Worm (Caenorhabditis elegans) whole organism, L3 larva: ENCODE data around the gene F11C1.4.

ENCODE experiments used
- ZK546.5 ChIP-seq: sonication (generic microtip); optimal IDR thresholded peaks from 2 replicates; lab custom pipeline; 2017; ENCODE audit warnings: missing biosample characterization, missing genetic modification characterization
- ceh-16 ChIP-seq: sonication (generic microtip); optimal IDR thresholded peaks from 2 replicates; lab custom pipeline; 2017; ENCODE audit warnings: missing biosample characterization, missing genetic modification characterization
- ceh-82 ChIP-seq: fragments of 150-350 bp; optimal IDR thresholded peaks from 2 replicates; lab custom pipeline; 2014; ENCODE audit warnings: missing biosample characterization, missing genetic modification characterization
- daf-12 ChIP-seq: fragments of 150-350 bp; optimal IDR thresholded peaks from 2 replicates; lab custom pipeline; 2014; ENCODE audit warnings: missing biosample characterization, missing genetic modification reagents, missing genetic modification characterization
- egl-27 ChIP-seq: sonication (generic microtip); optimal IDR thresholded peaks from 4 replicates; lab custom pipeline; 2017; ENCODE audit warnings: missing biosample characterization, missing genetic modification reagents, missing genetic modification characterization
- egl-5 ChIP-seq: fragments of 150-350 bp; optimal IDR thresholded peaks from 2 replicates; lab custom pipeline; 2017; ENCODE audit warnings: missing biosample characterization, missing genetic modification reagents, missing genetic modification characterization, inconsistent platforms
- elt-2 ChIP-seq: sonication (generic microtip); optimal IDR thresholded peaks from 2 replicates; lab custom pipeline; 2016; ENCODE audit warnings: missing genetic modification reagents, mild to moderate bottlenecking, missing genetic modification characterization, missing compliant biosample characterization
- eor-1 ChIP-seq, 2 experiments: fragments of 150-350 bp; optimal IDR thresholded peaks; 2 replicates each; lab custom pipeline; 2014 to 2018; ENCODE audit warnings: missing biosample characterization in 2 of 2, missing genetic modification characterization in 2 of 2
- fkh-10 ChIP-seq: sonication (generic microtip); optimal IDR thresholded peaks from 2 replicates; lab custom pipeline; 2017; ENCODE audit warnings: missing biosample characterization, missing genetic modification reagents, missing genetic modification characterization
- fos-1 ChIP-seq: fragments of 150-350 bp; optimal IDR thresholded peaks from 2 replicates; lab custom pipeline; 2014; ENCODE audit warnings: missing biosample characterization, missing genetic modification characterization
- jun-1 ChIP-seq: fragments of 150-350 bp; optimal IDR thresholded peaks from 2 replicates; lab custom pipeline; 2014; ENCODE audit warnings: missing biosample characterization, missing genetic modification reagents, missing genetic modification characterization
- lin-15B ChIP-seq: fragments of 150-350 bp; optimal IDR thresholded peaks from 2 replicates; lab custom pipeline; 2014; ENCODE audit warnings: missing biosample characterization, missing genetic modification characterization
- lin-39 ChIP-seq: fragments of 150-350 bp; optimal IDR thresholded peaks from 2 replicates; lab custom pipeline; 2018; ENCODE audit warnings: missing biosample characterization, missing genetic modification reagents, missing genetic modification characterization
- mml-1 ChIP-seq: fragments of 150-350 bp; sonication (generic microtip); optimal IDR thresholded peaks from 3 replicates; lab custom pipeline; 2014; ENCODE audit warnings: missing biosample characterization, missing genetic modification characterization
- nfya-1 ChIP-seq: sonication (generic microtip); optimal IDR thresholded peaks from 2 replicates; lab custom pipeline; 2017; ENCODE audit warnings: missing genetic modification characterization, mild to moderate bottlenecking, missing compliant biosample characterization, antibody characterized with exemption, moderate library complexity; ENCODE audit not compliant: insufficient read depth
- nhr-23 ChIP-seq: fragments of 150-350 bp; optimal IDR thresholded peaks from 2 replicates; lab custom pipeline; 2014; ENCODE audit warnings: missing biosample characterization, missing genetic modification reagents, missing genetic modification characterization
- nhr-237 ChIP-seq: fragments of 150-350 bp; optimal IDR thresholded peaks from 2 replicates; lab custom pipeline; 2014; ENCODE audit warnings: missing biosample characterization, missing genetic modification characterization
- nhr-28 ChIP-seq: fragments of 150-350 bp; optimal IDR thresholded peaks from 2 replicates; lab custom pipeline; 2014; ENCODE audit warnings: missing biosample characterization, missing genetic modification characterization
- nhr-43 ChIP-seq: sonication (generic microtip); optimal IDR thresholded peaks from 2 replicates; lab custom pipeline; 2016; ENCODE audit warnings: mild to moderate bottlenecking, missing genetic modification characterization, missing compliant biosample characterization; ENCODE audit not compliant: poor library complexity, severe bottlenecking
- pha-4 ChIP-seq: fragments of 150-350 bp; optimal IDR thresholded peaks from 2 replicates; lab custom pipeline; 2014; ENCODE audit warnings: missing biosample characterization, missing genetic modification reagents, missing genetic modification characterization
- pqm-1 ChIP-seq: fragments of 150-350 bp; optimal IDR thresholded peaks from 2 replicates; lab custom pipeline; 2017; ENCODE audit warnings: missing biosample characterization, missing genetic modification characterization, inconsistent platforms
- snpc-4 ChIP-seq: fragments of 150-350 bp; optimal IDR thresholded peaks from 2 replicates; lab custom pipeline; 2014; ENCODE audit warnings: missing biosample characterization, missing genetic modification characterization
- zag-1 ChIP-seq: fragments of 150-350 bp; optimal IDR thresholded peaks from 2 replicates; lab custom pipeline; 2014; ENCODE audit warnings: missing biosample characterization, missing genetic modification characterization
- ztf-4 ChIP-seq: fragments of 150-350 bp; optimal IDR thresholded peaks from 2 replicates; lab custom pipeline; 2014; ENCODE audit warnings: missing biosample characterization, missing genetic modification characterization

Gene F11C1.4

ce11 chrX:12977451-12977850, 577 bp downstream of the F11C1.4 start, which contains the start of gene F11C1.9:
F11C1.9 (minus strand) TSS chrX:12977551.
- TF ChIP-seq nhr-23 (tag; lab: Kevin White, UChicago) (no peak), elt-2 (peak; percentile 18), pha-4 (tag; lab: Kevin White, UChicago) (peak; percentile 6)

DNA sequence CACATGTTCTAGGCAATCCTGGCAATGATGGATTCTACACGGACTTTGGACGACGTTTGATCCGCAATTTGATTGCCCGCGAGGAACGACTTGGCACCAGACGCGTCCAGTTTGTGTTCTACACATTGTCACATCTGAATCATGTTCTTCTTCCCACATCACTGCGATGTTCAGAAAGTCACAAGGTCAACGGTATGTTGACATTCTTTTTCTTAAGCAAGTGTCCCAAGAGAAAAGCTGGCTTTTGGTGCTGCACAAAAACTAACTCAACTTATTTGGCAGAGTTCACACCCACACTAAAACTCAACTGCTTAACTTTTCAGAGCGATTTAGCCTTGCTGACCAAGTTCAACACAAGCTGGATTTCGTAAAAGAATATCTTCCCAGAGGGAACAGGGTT, 1.7 kb downstream of the F11C1.4 start:
- no peak for TF ChIP-seq jun-1 (tag; lab: Kevin White, UChicago)
- no peak for TF ChIP-seq pqm-1
- no peak for TF ChIP-seq nhr-28 (tag; lab: Kevin White, UChicago)

- TF ChIP-seq pqm-1 (peak; percentile 54), elt-2 (peak; percentile 70), ceh-82 (tag; lab: Kevin White, UChicago) (no peak), ztf-4 (no peak)
These were observed 2.9 kb downstream of the F11C1.4 start for ce11 chrX:12979747-12980146.

- TF ChIP-seq pqm-1: peak; percentile 31
- peak; percentile 3 for TF ChIP-seq pha-4 (tag; lab: Kevin White, UChicago)
- no peak for TF ChIP-seq ceh-82 (tag; lab: Kevin White, UChicago)
- TF ChIP-seq daf-12 (tag; lab: Kevin White, UChicago): no peak
- peak; percentile 86 for TF ChIP-seq elt-2
These were observed 4.5 kb downstream of the F11C1.4 start, which contains the start of gene scav-4 for ce11 chrX:12981393-12981792. scav-4 (plus strand) TSS chrX:12981775.

DNA sequence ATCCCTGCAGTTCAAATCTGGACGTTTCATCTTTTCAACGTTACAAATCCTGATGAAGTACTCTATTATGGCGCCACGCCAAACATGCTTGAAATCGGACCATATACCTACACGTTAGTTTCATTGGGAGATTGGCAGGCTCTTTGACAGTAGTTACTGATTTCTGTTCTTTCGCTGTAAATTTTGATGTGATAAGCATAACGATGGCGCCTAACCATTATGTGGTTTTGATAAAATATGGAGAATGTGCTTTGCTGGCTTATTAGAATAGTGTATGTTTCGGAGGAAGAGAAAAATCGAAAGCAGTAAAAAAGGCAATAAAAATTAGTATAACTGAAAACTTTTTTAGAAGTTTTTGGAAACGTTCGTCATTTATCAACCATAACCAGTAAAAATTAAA, 5.9 kb downstream of the F11C1.4 start:
- TF ChIP-seq elt-2 (peak; percentile 77), fkh-10 (GFP tag; lab: Kevin White, UChicago) (no peak)

ce11 chrX:12987119-12987518, 10.2 kb downstream of the F11C1.4 start, which contains the start of gene mff-1:
mff-1 (minus strand) TSS chrX:12987219.
- TF ChIP-seq fos-1 (tag; lab: Kevin White, UChicago) (no peak), snpc-4 (tag; lab: Kevin White, UChicago) (no peak), nhr-237 (tag; lab: Kevin White, UChicago) (no peak), ceh-16 (tag; lab: Kevin White, UChicago) (no peak)

ce11 chrX:12989205-12989604, 12.3 kb downstream of the F11C1.4 start, which contains the start of gene F11C1.7:
F11C1.7 (plus strand) TSS chrX:12989344.
- peak; percentile 46 for TF ChIP-seq nfya-1 (tag; lab: Kevin White, UChicago)
- no peak for TF ChIP-seq eor-1 (tag; optimal IDR thresholded peaks at IDR 0.05; lab: Kevin White, UChicago)
- peak; percentile 9 for TF ChIP-seq pqm-1
- TF ChIP-seq ZK546.5 (tag; lab: Kevin White, UChicago): no peak
- TF ChIP-seq lin-39 (tag; lab: Kevin White, UChicago): peak; percentile 15
- no peak for TF ChIP-seq mml-1 (tag; lab: Kevin White, UChicago)
- TF ChIP-seq fkh-10 (GFP tag; lab: Kevin White, UChicago): no peak
- peak; percentile 26 for TF ChIP-seq egl-5 (tag; lab: Kevin White, UChicago)
- TF ChIP-seq pha-4 (tag; lab: Kevin White, UChicago): peak; percentile 50
- TF ChIP-seq snpc-4 (tag; lab: Kevin White, UChicago): no peak
- TF ChIP-seq nhr-43 (tag; lab: Kevin White, UChicago): no peak
- no peak for TF ChIP-seq zag-1 (tag; lab: Kevin White, UChicago)
- no peak for TF ChIP-seq nhr-28 (tag; lab: Kevin White, UChicago)
- TF ChIP-seq lin-15B (tag; lab: Kevin White, UChicago): no peak
- no peak for TF ChIP-seq egl-27 (tag; lab: Kevin White, UChicago)
